Worm (Caenorhabditis elegans): ENCODE data around the gene C13A2.6.

- no peak for TF ChIP-seq nhr-28 (tag; optimal IDR thresholded peaks at IDR 0.05)
- TF ChIP-seq elt-1 (tag; optimal IDR thresholded peaks at IDR 0.05; ENCODE audit: borderline replicate concordance, insufficient read depth) = no peak
- no peak for TF ChIP-seq nhr-237 (tag; optimal IDR thresholded peaks at IDR 0.05)
- no peak for TF ChIP-seq ham-2 (GFP tag; optimal IDR thresholded peaks at IDR 0.05)
- no peak for TF ChIP-seq ces-1 (GFP tag; optimal IDR thresholded peaks at IDR 0.05)
- TF ChIP-seq lsy-2 (tag; optimal IDR thresholded peaks at IDR 0.05) = no peak
- TF ChIP-seq nhr-2 (tag; optimal IDR thresholded peaks at IDR 0.05) = no peak
- no peak for TF ChIP-seq unc-62 (GFP tag; optimal IDR thresholded peaks at IDR 0.05)
- no peak for TF ChIP-seq ztf-11 (tag; optimal IDR thresholded peaks at IDR 0.05)
- TF ChIP-seq blmp-1 (tag; optimal IDR thresholded peaks at IDR 0.05) = no peak
- TF ChIP-seq sptf-1 (tag; optimal IDR thresholded peaks at IDR 0.05) = no peak
- TF ChIP-seq unc-39 (tag; optimal IDR thresholded peaks at IDR 0.05) = no peak
- TF ChIP-seq ceh-83 (GFP tag; optimal IDR thresholded peaks at IDR 0.05) = no peak
Measured at ce11 chrV:7234726-7235125, 34.8 kb upstream of the C13A2.6 start, which contains the start of gene C05C8.5.
